Fruit fly (Drosophila melanogaster): ENCODE results near the gene DEF8.
A peak's percentile ranks its signal among the peaks of the same experiment; 100 is the strongest.

DNA sequence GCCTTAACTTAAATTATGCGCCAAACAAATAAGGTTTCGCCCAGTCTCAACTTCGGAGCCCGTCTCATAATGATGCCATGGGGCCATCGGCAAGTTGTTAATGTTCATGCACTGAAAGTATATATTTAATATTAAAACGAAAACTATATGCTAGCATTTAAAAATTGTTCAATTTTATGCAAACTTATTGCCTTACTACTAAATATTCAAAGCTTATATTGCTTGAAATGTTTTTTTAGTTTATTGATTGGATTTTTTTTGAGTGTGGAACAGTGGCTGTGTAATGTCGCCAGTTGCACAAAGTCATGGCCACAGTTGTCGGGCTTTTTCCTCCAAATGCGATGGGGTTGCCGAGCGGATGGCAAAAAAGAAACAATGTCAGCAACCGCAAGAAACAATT is 17.8 kb upstream of the DEF8 start:
- peak; percentile 60 for TF ChIP-seq dac (GFP tag; optimal IDR thresholded peaks at IDR 0.05)
- TF ChIP-seq Sox102F (GFP tag; optimal IDR thresholded peaks at IDR 0.05), result peak; percentile 88
- TF ChIP-seq CG31627 (GFP tag; optimal IDR thresholded peaks at IDR 0.05), result peak; percentile 74
- peak; percentile 55 for TF ChIP-seq Eip93F (GFP tag; optimal IDR thresholded peaks at IDR 0.05)
- TF ChIP-seq pdm3 (GFP tag; optimal IDR thresholded peaks at IDR 0.05), result peak; percentile 82
- TF ChIP-seq CG16779 (tag; optimal IDR thresholded peaks at IDR 0.05), result peak; percentile 57
- no peak for TF ChIP-seq fkh (GFP tag; optimal IDR thresholded peaks at IDR 0.05)
- TF ChIP-seq ss (GFP tag; optimal IDR thresholded peaks at IDR 0.05), result peak; percentile 68 to 81
- TF ChIP-seq CG11294 (GFP tag; IDR thresholded peaks at IDR 0.05), result peak; percentile 71
- TF ChIP-seq spab (GFP tag; optimal IDR thresholded peaks at IDR 0.05), result peak; percentile 68
- peak; percentile 82 for TF ChIP-seq CG10631 (GFP tag; optimal IDR thresholded peaks at IDR 0.05)
- peak; percentile 43 for TF ChIP-seq Sox15 (GFP tag; optimal IDR thresholded peaks at IDR 0.05)

Measured in whole organism, prepupa.